5 fruit fly cellular contexts compared by ENCODE assay signal in genomic region chr3L:21053763-21054162, dm6.
TF ChIP-seq lines count a peak whose summit lies in the region.

No protein-coding gene starts in this region.

- peak; percentile 54 for TF ChIP-seq CTCF in whole organism, embryonic (GFP tag; optimal IDR thresholded peaks at IDR 0.05; lab: Kevin White, UChicago)

TF ChIP-seq in whole organism, adult, 20 proteins besides CTCF, POLR2A, EP300 and RAD21:
- TF ChIP-seq CG1620 (GFP tag; optimal IDR thresholded peaks at IDR 0.05; lab: Kevin White, UChicago) (no peak), kay (GFP tag; lab: Kevin White, UChicago; ENCODE audit: borderline replicate concordance) (peak; percentile 48)

TF ChIP-seq in whole organism, embryonic, 481 proteins besides CTCF, POLR2A, EP300 and RAD21 (continues in another document):
- TF ChIP-seq Atf6 (GFP tag; IDR thresholded peaks at IDR 0.05; lab: Robert Waterston, UW) (peak; percentile 82), nerfin-2 (GFP tag; IDR thresholded peaks at IDR 0.05; lab: Robert Waterston, UW; ENCODE audit: partially characterized antibody) (no peak), vnd (GFP tag; IDR thresholded peaks at IDR 0.05; lab: Robert Waterston, UW; ENCODE audit: partially characterized antibody) (no peak), ara (GFP tag; IDR thresholded peaks at IDR 0.05; lab: Robert Waterston, UW) (peak; percentile 67), lilli (GFP tag; optimal IDR thresholded peaks at IDR 0.05; lab: Kevin White, UChicago) (peak; percentile 70), tap (tag; optimal IDR thresholded peaks at IDR 0.05; lab: Kevin White, UChicago) (peak; percentile 70), C15 (GFP tag; IDR thresholded peaks at IDR 0.05; lab: Robert Waterston, UW) (no peak), Taf1 (GFP tag; IDR thresholded peaks at IDR 0.05; lab: Robert Waterston, UW) (peak; percentile 35; the same call in 1 of the 2 replicates), NC2α (GFP tag; optimal IDR thresholded peaks at IDR 0.05; lab: Kevin White, UChicago) (no peak), CG4820 (GFP tag; optimal IDR thresholded peaks at IDR 0.05; lab: Kevin White, UChicago) (peak; percentile 61), CG42726 (GFP tag; IDR thresholded peaks at IDR 0.05; lab: Robert Waterston, UW; ENCODE audit: partially characterized antibody) (no peak), CG2678 (tag; optimal IDR thresholded peaks at IDR 0.05; lab: Kevin White, UChicago) (peak; percentile 83), CG4328 (GFP tag; optimal IDR thresholded peaks at IDR 0.05; lab: Kevin White, UChicago) (peak; percentile 55), inv (GFP tag; IDR thresholded peaks at IDR 0.05; lab: Robert Waterston, UW; ENCODE audit: partially characterized antibody) (no peak), gt (GFP tag; IDR thresholded peaks at IDR 0.05; lab: Robert Waterston, UW) (no peak), en (GFP tag; optimal IDR thresholded peaks at IDR 0.05; lab: Kevin White, UChicago) (no peak), bbx (GFP tag; IDR thresholded peaks at IDR 0.05; lab: Robert Waterston, UW; ENCODE audit: partially characterized antibody) (no peak), yki (optimal IDR thresholded peaks at IDR 0.05; lab: Kevin White, UChicago) (no peak), dmrt99B (tag; optimal IDR thresholded peaks at IDR 0.05; lab: Kevin White, UChicago) (peak; percentile 87), hth (optimal IDR thresholded peaks at IDR 0.05; lab: Kevin White, UChicago) (no peak), Sry-β (GFP tag; optimal IDR thresholded peaks at IDR 0.05; lab: Kevin White, UChicago) (no peak), CG17568 (GFP tag; optimal IDR thresholded peaks at IDR 0.05; lab: Kevin White, UChicago) (peak; percentile 48)

TF ChIP-seq in whole organism, prepupa, 60 proteins besides CTCF, POLR2A, EP300 and RAD21 (continues in another document):
- TF ChIP-seq salr (GFP tag; optimal IDR thresholded peaks at IDR 0.05; lab: Kevin White, UChicago) (peak in 1 of 2 experiments; percentile 26), CG9139 (GFP tag; optimal IDR thresholded peaks at IDR 0.05; lab: Kevin White, UChicago) (no peak), Met (GFP tag; optimal IDR thresholded peaks at IDR 0.05; lab: Kevin White, UChicago) (peak; percentile 61), CG4318 (GFP tag; optimal IDR thresholded peaks at IDR 0.05; lab: Kevin White, UChicago) (peak; percentile 35), CG8119 (GFP tag; IDR thresholded peaks at IDR 0.05; lab: Robert Waterston, UW) (peak; percentile 66), Eip75B (GFP tag; optimal IDR thresholded peaks at IDR 0.05; lab: Kevin White, UChicago) (no peak), CG11294 (GFP tag; IDR thresholded peaks at IDR 0.05; lab: Robert Waterston, UW) (no peak), Ets96B (tag; optimal IDR thresholded peaks at IDR 0.05; lab: Kevin White, UChicago) (peak; percentile 1), CG6854 (GFP tag; optimal IDR thresholded peaks at IDR 0.05; lab: Kevin White, UChicago) (no peak), CG10631 (GFP tag; optimal IDR thresholded peaks at IDR 0.05; lab: Kevin White, UChicago) (no peak), fd59A (GFP tag; optimal IDR thresholded peaks at IDR 0.05; lab: Kevin White, UChicago) (no peak), Lpt (GFP tag; optimal IDR thresholded peaks at IDR 0.05; lab: Kevin White, UChicago) (peak; percentile 6), CG32006 (GFP tag; optimal IDR thresholded peaks at IDR 0.05; lab: Kevin White, UChicago) (peak; percentile 72), CG34406 (GFP tag; optimal IDR thresholded peaks at IDR 0.05; lab: Kevin White, UChicago) (no peak), Ets21C (GFP tag; optimal IDR thresholded peaks at IDR 0.05; lab: Kevin White, UChicago) (no peak), CG10669 (GFP tag; optimal IDR thresholded peaks at IDR 0.05; lab: Kevin White, UChicago) (no peak), OdsH (GFP tag; optimal IDR thresholded peaks at IDR 0.05; lab: Kevin White, UChicago) (peak; percentile 43), spab (GFP tag; optimal IDR thresholded peaks at IDR 0.05; lab: Kevin White, UChicago) (no peak), fd85E (GFP tag; optimal IDR thresholded peaks at IDR 0.05; lab: Kevin White, UChicago) (no peak), CG15336 (GFP tag; IDR thresholded peaks at IDR 0.05; lab: Robert Waterston, UW) (peak; percentile 76), dac (GFP tag; optimal IDR thresholded peaks at IDR 0.05; lab: Kevin White, UChicago) (no peak), Blimp-1 (GFP tag; optimal IDR thresholded peaks at IDR 0.05; lab: Kevin White, UChicago) (no peak), esn (GFP tag; optimal IDR thresholded peaks at IDR 0.05; lab: Kevin White, UChicago) (peak; percentile 49), CG3919 (GFP tag; optimal IDR thresholded peaks at IDR 0.05; lab: Kevin White, UChicago) (no peak)

TF ChIP-seq in whole organism, pupa, 21 proteins besides CTCF, POLR2A, EP300 and RAD21:
- TF ChIP-seq CG4496 (GFP tag; IDR thresholded peaks at IDR 0.05; lab: Robert Waterston, UW) (0 out of 3 replicates have a peak, but pooled peaks have one; percentile 19), CG14655 (GFP tag; optimal IDR thresholded peaks at IDR 0.05; lab: Kevin White, UChicago) (peak; percentile 24), CG17806 (tag; optimal IDR thresholded peaks at IDR 0.05; lab: Kevin White, UChicago) (peak; percentile 19), CG34367 (tag; optimal IDR thresholded peaks at IDR 0.05; lab: Kevin White, UChicago) (no peak), CG9948 (tag; optimal IDR thresholded peaks at IDR 0.05; lab: Kevin White, UChicago) (no peak), rn (GFP tag; IDR thresholded peaks at IDR 0.05; lab: Robert Waterston, UW) (no peak), EcR (GFP tag; optimal IDR thresholded peaks at IDR 0.05; lab: Kevin White, UChicago) (no peak), CG8159 (tag; optimal IDR thresholded peaks at IDR 0.05; lab: Kevin White, UChicago) (no peak), D1 (tag; optimal IDR thresholded peaks at IDR 0.05; lab: Kevin White, UChicago) (no peak), Pif1A (GFP tag; optimal IDR thresholded peaks at IDR 0.05; lab: Kevin White, UChicago) (peak; percentile 35), CG15710 (tag; optimal IDR thresholded peaks at IDR 0.05; lab: Kevin White, UChicago) (no peak), CG10348 (GFP tag; IDR thresholded peaks at IDR 0.05; lab: Robert Waterston, UW) (no peak), CG8301 (tag; optimal IDR thresholded peaks at IDR 0.05; lab: Kevin White, UChicago) (peak; percentile 23), CG12605 (GFP tag; IDR thresholded peaks at IDR 0.05; lab: Robert Waterston, UW) (no peak), CG13204 (GFP tag; optimal IDR thresholded peaks at IDR 0.05; lab: Kevin White, UChicago) (no peak), Pif1B (GFP tag; optimal IDR thresholded peaks at IDR 0.05; lab: Kevin White, UChicago) (no peak)

TF ChIP-seq in whole organism, wandering third instar larva, 38 proteins besides CTCF, POLR2A, EP300 and RAD21 (continues in another document):
- TF ChIP-seq br (GFP tag; optimal IDR thresholded peaks at IDR 0.05; lab: Kevin White, UChicago) (no peak), fru (GFP tag; optimal IDR thresholded peaks at IDR 0.05; lab: Kevin White, UChicago) (peak; percentile 20), OdsH (GFP tag; optimal IDR thresholded peaks at IDR 0.05; lab: Kevin White, UChicago) (no peak), CG9705 (GFP tag; optimal IDR thresholded peaks at IDR 0.05; lab: Kevin White, UChicago) (no peak), N (GFP tag; optimal IDR thresholded peaks at IDR 0.05; lab: Kevin White, UChicago) (no peak), Hnf4 (GFP tag; optimal IDR thresholded peaks at IDR 0.05; lab: Kevin White, UChicago) (no peak), ey (GFP tag; optimal IDR thresholded peaks at IDR 0.05; lab: Kevin White, UChicago) (peak; percentile 34), dsf (GFP tag; optimal IDR thresholded peaks at IDR 0.05; lab: Kevin White, UChicago; ENCODE audit: borderline replicate concordance) (no peak), foxo (GFP tag; optimal IDR thresholded peaks at IDR 0.05; lab: Kevin White, UChicago) (peak in 1 of 2 experiments; percentile 27), brk (GFP tag; optimal IDR thresholded peaks at IDR 0.05; lab: Kevin White, UChicago) (no peak), dmrt93B (GFP tag; optimal IDR thresholded peaks at IDR 0.05; lab: Kevin White, UChicago) (no peak), pan (optimal IDR thresholded peaks at IDR 0.05; lab: Kevin White, UChicago) (no peak), Dif (GFP tag; optimal IDR thresholded peaks at IDR 0.05; lab: Kevin White, UChicago; ENCODE audit: partially characterized antibody) (no peak), HLH106 (tag; optimal IDR thresholded peaks at IDR 0.05; lab: Kevin White, UChicago) (no peak), Dfd (GFP tag; optimal IDR thresholded peaks at IDR 0.05; lab: Kevin White, UChicago) (no peak), woc (GFP tag; optimal IDR thresholded peaks at IDR 0.05; lab: Kevin White, UChicago) (peak; percentile 9), Hr83 (GFP tag; optimal IDR thresholded peaks at IDR 0.05; lab: Kevin White, UChicago; ENCODE audit: poor library complexity, severe bottlenecking) (no peak), Rel (GFP tag; optimal IDR thresholded peaks at IDR 0.05; lab: Kevin White, UChicago) (no peak), Rel (tag; optimal IDR thresholded peaks at IDR 0.05; lab: Kevin White, UChicago) (no peak), dl (GFP tag; optimal IDR thresholded peaks at IDR 0.05; lab: Kevin White, UChicago; ENCODE audit: insufficient read depth in 1 of 2, partially characterized antibody in 2 of 2) (no peak), Vsx2 (GFP tag; optimal IDR thresholded peaks at IDR 0.05; lab: Kevin White, UChicago; ENCODE audit: partially characterized antibody) (no peak), Hr78 (GFP tag; optimal IDR thresholded peaks at IDR 0.05; lab: Kevin White, UChicago) (no peak), jim (GFP tag; optimal IDR thresholded peaks at IDR 0.05; lab: Kevin White, UChicago) (no peak), GATAd (GFP tag; optimal IDR thresholded peaks at IDR 0.05; lab: Kevin White, UChicago) (no peak), h (GFP tag; optimal IDR thresholded peaks at IDR 0.05; lab: Kevin White, UChicago) (peak; percentile 39), Myc (optimal IDR thresholded peaks at IDR 0.05; lab: Kevin White, UChicago) (no peak), tai (GFP tag; optimal IDR thresholded peaks at IDR 0.05; lab: Kevin White, UChicago) (peak; percentile 7), usp (GFP tag; optimal IDR thresholded peaks at IDR 0.05; lab: Kevin White, UChicago) (no peak), CrebA (GFP tag; optimal IDR thresholded peaks at IDR 0.05; lab: Kevin White, UChicago; ENCODE audit: borderline replicate concordance) (no peak), psq (GFP tag; optimal IDR thresholded peaks at IDR 0.05; lab: Kevin White, UChicago) (peak; percentile 19), Mio (GFP tag; optimal IDR thresholded peaks at IDR 0.05; lab: Kevin White, UChicago) (no peak), CG32264 (GFP tag; optimal IDR thresholded peaks at IDR 0.05; lab: Kevin White, UChicago) (no peak), sage (GFP tag; optimal IDR thresholded peaks at IDR 0.05; lab: Kevin White, UChicago) (no peak), lola (GFP tag; optimal IDR thresholded peaks at IDR 0.05; lab: Kevin White, UChicago) (no peak), Abd-B (GFP tag; optimal IDR thresholded peaks at IDR 0.05; lab: Kevin White, UChicago) (no peak), Sp1 (GFP tag; optimal IDR thresholded peaks at IDR 0.05; lab: Kevin White, UChicago) (no peak)
